Fruit fly (Drosophila melanogaster): ENCODE data around the gene Hsp68.

- TF ChIP-seq CTCF (optimal IDR thresholded peaks at IDR 0.05) (no peak), CG8478 (optimal IDR thresholded peaks at IDR 0.05) (no peak)
Measured at dm6 chr3R:24015449-24015848, 41.7 kb downstream of the Hsp68 start.
